Worm (Caenorhabditis elegans): ENCODE results near the gene F58E6.13.

- TF ChIP-seq syd-9 (tag; optimal IDR thresholded peaks at IDR 0.05) (no peak), unc-86 (tag; optimal IDR thresholded peaks at IDR 0.05) (no peak), ceh-6 (GFP tag; optimal IDR thresholded peaks at IDR 0.05) (no peak), gmeb-2 (tag; optimal IDR thresholded peaks at IDR 0.05) (no peak), F13H6.1 (tag; optimal IDR thresholded peaks at IDR 0.05) (no peak), pqm-1 (tag; optimal IDR thresholded peaks at IDR 0.05) (no peak), ttx-3 (tag; optimal IDR thresholded peaks at IDR 0.05) (no peak), pha-4 (tag; optimal IDR thresholded peaks at IDR 0.05) (no peak), pha-2 (tag; optimal IDR thresholded peaks at IDR 0.05) (no peak), ama-1 (optimal IDR thresholded peaks at IDR 0.05) (no peak), fkh-6 (tag; optimal IDR thresholded peaks at IDR 0.05) (no peak), che-1 (tag; optimal IDR thresholded peaks at IDR 0.05) (no peak)
These were observed 10.7 kb downstream of the F58E6.13 start, which contains the start of gene F58E6.8 for ce11 chrV:9755725-9756124.
